Worm (Caenorhabditis elegans): ENCODE data around the gene rpt-4.

ce11 chrII:67663-68062 lies 21.6 kb upstream of the rpt-4 start:
- TF ChIP-seq zim-3 (tag; optimal IDR thresholded peaks at IDR 0.05) (no peak), chd-7 (tag; optimal IDR thresholded peaks at IDR 0.05) (no peak), repo-1 (tag; optimal IDR thresholded peaks at IDR 0.05) (no peak), bed-2 (GFP tag; IDR thresholded peaks at IDR 0.05) (no peak), ama-1 (optimal IDR thresholded peaks at IDR 0.05) (no peak), ama-1 (GFP tag; optimal IDR thresholded peaks at IDR 0.05) (no peak), madf-10 (tag; optimal IDR thresholded peaks at IDR 0.05) (no peak), madf-3 (GFP tag; IDR thresholded peaks at IDR 0.05) (no peak), efl-1 (GFP tag; optimal IDR thresholded peaks at IDR 0.05) (no peak), aptf-3 (GFP tag; IDR thresholded peaks at IDR 0.05) (no peak), nhr-27 (tag; optimal IDR thresholded peaks at IDR 0.05) (no peak), F52B5.7 (tag; optimal IDR thresholded peaks at IDR 0.05) (no peak), ceh-27 (GFP tag; optimal IDR thresholded peaks at IDR 0.05) (no peak), ZK185.1 (tag; optimal IDR thresholded peaks at IDR 0.05; ENCODE audit: poor library complexity, severe bottlenecking) (no peak), ceh-91 (GFP tag; IDR thresholded peaks at IDR 0.05) (no peak)

Data from whole organism, young adult.